Fruit fly (Drosophila melanogaster) whole organism, embryonic: ENCODE results near the gene Gk2.

ENCODE experiments used
- CG10366 ChIP-seq: fragments of 200-800 bp; sonication (Bioruptor generic); IDR thresholded peaks from 2 replicates; pipeline ENCODE4 v1.3.6; 2022; ENCODE audit warnings: missing biosample characterization, missing genetic modification characterization
- CG11398 ChIP-seq: fragments of 200-800 bp; sonication (Bioruptor generic); optimal IDR thresholded peaks from 2 replicates; lab custom pipeline; 2016; ENCODE audit warnings: missing biosample characterization, missing genetic modification characterization
- CG11695 ChIP-seq: fragments of 200-800 bp; sonication (Bioruptor generic); IDR thresholded peaks from 3 replicates; pipeline ENCODE4 v1.3.6; 2022; ENCODE audit warnings: missing biosample characterization, missing genetic modification characterization
- CG11723 ChIP-seq: fragments of 200-800 bp; sonication (Bioruptor generic); optimal IDR thresholded peaks from 2 replicates; lab custom pipeline; 2017; ENCODE audit warnings: missing biosample characterization, mild to moderate bottlenecking, missing genetic modification characterization
- CG12391 ChIP-seq: fragments of 200-800 bp; sonication (Bioruptor generic); optimal IDR thresholded peaks from 3 replicates; lab custom pipeline; 2018; ENCODE audit warnings: missing biosample characterization, mild to moderate bottlenecking, missing genetic modification characterization, moderate library complexity
- CG12659 ChIP-seq: fragments of 200-800 bp; sonication (Bioruptor generic); optimal IDR thresholded peaks from 3 replicates; lab custom pipeline; 2017; ENCODE audit warnings: mild to moderate bottlenecking, missing biosample characterization, missing genetic modification reagents, missing genetic modification characterization
- CG13424 ChIP-seq: fragments of 200-800 bp; sonication (Bioruptor generic); optimal IDR thresholded peaks from 2 replicates; lab custom pipeline; 2019; ENCODE audit warnings: missing biosample characterization, mild to moderate bottlenecking, missing genetic modification characterization, moderate library complexity
- CG1529 ChIP-seq: fragments of 200-800 bp; sonication (Bioruptor generic); optimal IDR thresholded peaks from 3 replicates; lab custom pipeline; 2018; ENCODE audit warnings: missing biosample characterization, missing genetic modification characterization
- CG16863 ChIP-seq: fragments of 200-800 bp; sonication (Bioruptor generic); optimal IDR thresholded peaks from 3 replicates; lab custom pipeline; 2016; ENCODE audit warnings: missing biosample characterization, missing genetic modification characterization
- CG17385 ChIP-seq: fragments of 200-800 bp; sonication (Bioruptor generic); optimal IDR thresholded peaks from 3 replicates; lab custom pipeline; 2018; ENCODE audit warnings: missing biosample characterization, mild to moderate bottlenecking, missing genetic modification characterization
- CG18262 ChIP-seq: fragments of 200-800 bp; optimal IDR thresholded peaks from 3 replicates; lab custom pipeline; 2019; ENCODE audit warnings: missing biosample characterization, mild to moderate bottlenecking, missing genetic modification characterization, moderate library complexity
- CG18476 ChIP-seq: fragments of 200-800 bp; sonication (Bioruptor generic); optimal IDR thresholded peaks from 2 replicates; lab custom pipeline; 2016; ENCODE audit warnings: missing biosample characterization, mild to moderate bottlenecking, missing genetic modification characterization
- CG30431 ChIP-seq: fragments of 200-800 bp; sonication (Bioruptor generic); optimal IDR thresholded peaks from 2 replicates; lab custom pipeline; 2017; ENCODE audit warnings: missing biosample characterization, missing genetic modification characterization
- CG31388 ChIP-seq: fragments of 200-800 bp; sonication (Bioruptor generic); optimal IDR thresholded peaks from 2 replicates; lab custom pipeline; 2016; ENCODE audit warnings: missing biosample characterization, missing genetic modification characterization
- CG31441 ChIP-seq: fragments of 200-800 bp; sonication (Bioruptor generic); IDR thresholded peaks from 2 replicates; pipeline ENCODE4 v1.3.6; 2022; ENCODE audit warnings: missing biosample characterization, missing genetic modification characterization
- CG33213 ChIP-seq: fragments of 200-800 bp; sonication (Bioruptor generic); optimal IDR thresholded peaks from 3 replicates; lab custom pipeline; 2016; ENCODE audit warnings: missing biosample characterization, missing genetic modification characterization
- CG4360 ChIP-seq: fragments of 200-800 bp; sonication (Bioruptor generic); IDR thresholded peaks from 2 replicates; pipeline ENCODE4 v1.3.6; 2022; ENCODE audit warnings: missing biosample characterization, missing genetic modification characterization
- CG43689 ChIP-seq: fragments of 200-800 bp; sonication (Bioruptor generic); IDR thresholded peaks from 2 replicates; pipeline ENCODE4 v1.3.6; 2022; ENCODE audit warnings: missing biosample characterization, missing genetic modification characterization
- CG4730 ChIP-seq: fragments of 200-800 bp; sonication (Bioruptor generic); IDR thresholded peaks from 2 replicates; pipeline ENCODE4 v1.3.6; 2022; ENCODE audit warnings: missing biosample characterization, missing genetic modification characterization
- CG6689 ChIP-seq: fragments of 200-800 bp; sonication (Bioruptor generic); IDR thresholded peaks from 2 replicates; pipeline ENCODE4 v1.3.6; 2022; ENCODE audit warnings: missing biosample characterization, missing genetic modification characterization
- CG7839 ChIP-seq: fragments of 200-800 bp; sonication (Bioruptor generic); optimal IDR thresholded peaks from 3 replicates; lab custom pipeline; 2018; ENCODE audit warnings: missing biosample characterization, mild to moderate bottlenecking, missing genetic modification characterization, moderate library complexity
- CG9609 ChIP-seq: fragments of 200-800 bp; sonication (Bioruptor generic); optimal IDR thresholded peaks from 3 replicates; lab custom pipeline; 2016; ENCODE audit warnings: missing biosample characterization, missing genetic modification characterization
- CG9817 ChIP-seq: fragments of 200-800 bp; sonication (Bioruptor generic); optimal IDR thresholded peaks from 2 replicates; lab custom pipeline; 2018; ENCODE audit warnings: missing biosample characterization, mild to moderate bottlenecking, missing genetic modification characterization, moderate library complexity
- Camta ChIP-seq: fragments of 200-800 bp; sonication (Bioruptor generic); optimal IDR thresholded peaks from 2 replicates; lab custom pipeline; 2016; ENCODE audit warnings: missing biosample characterization, missing genetic modification characterization
- Chrac-16 ChIP-seq: fragments of 200-800 bp; sonication (Bioruptor generic); optimal IDR thresholded peaks from 3 replicates; lab custom pipeline; 2016; ENCODE audit warnings: missing biosample characterization, missing genetic modification characterization
- Ets65A ChIP-seq: fragments of 200-800 bp; sonication (Bioruptor generic); peaks from one replicate; lab custom pipeline; 2016; ENCODE audit warnings: missing biosample characterization, missing genetic modification characterization
- Ets97D ChIP-seq: fragments of 200-800 bp; sonication (Bioruptor generic); optimal IDR thresholded peaks from 3 replicates; lab custom pipeline; 2016; ENCODE audit warnings: missing biosample characterization, missing genetic modification characterization
- HLH3B ChIP-seq: fragments of 200-800 bp; sonication (Bioruptor generic); IDR thresholded peaks from 2 replicates; pipeline ENCODE4 v1.3.6; 2022; ENCODE audit warnings: missing biosample characterization, missing genetic modification characterization
- Optix ChIP-seq: fragments of 200-800 bp; sonication (Bioruptor generic); IDR thresholded peaks from 3 replicates; pipeline ENCODE4 v1.3.6; 2022; ENCODE audit warnings: missing biosample characterization, missing genetic modification characterization
- Ptx1 ChIP-seq: fragments of 200-800 bp; sonication (Bioruptor generic); IDR thresholded peaks from 2 replicates; pipeline ENCODE4 v1.3.6; 2022; ENCODE audit warnings: missing biosample characterization, missing genetic modification characterization
- Side ChIP-seq: fragments of 200-800 bp; sonication (Bioruptor generic); optimal IDR thresholded peaks from 2 replicates; lab custom pipeline; 2016; ENCODE audit warnings: missing biosample characterization, missing genetic modification characterization
- ab ChIP-seq: fragments of 200-800 bp; sonication (Bioruptor generic); optimal IDR thresholded peaks from 2 replicates; lab custom pipeline; 2016; ENCODE audit warnings: missing biosample characterization, missing genetic modification characterization
- cas ChIP-seq: fragments of 200-800 bp; sonication (Bioruptor generic); IDR thresholded peaks from 2 replicates; pipeline ENCODE4 v1.3.6; 2022; ENCODE audit warnings: missing biosample characterization, missing genetic modification characterization
- cg ChIP-seq: fragments of 200-800 bp; sonication (Bioruptor generic); optimal IDR thresholded peaks from 3 replicates; lab custom pipeline; 2019; ENCODE audit warnings: missing biosample characterization, mild to moderate bottlenecking, missing genetic modification characterization, moderate library complexity
- chif ChIP-seq, 2 experiments: fragments of 200-800 bp; sonication (Bioruptor generic); optimal IDR thresholded peaks; 3 replicates each; lab custom pipeline; 2016; ENCODE audit warnings: missing biosample characterization in 2 of 2, missing genetic modification characterization in 2 of 2
- ci ChIP-seq: fragments of 200-800 bp; sonication (Bioruptor generic); IDR thresholded peaks from 3 replicates; pipeline ENCODE4 v1.3.6; 2022; ENCODE audit warnings: missing biosample characterization, missing genetic modification characterization
- da ChIP-seq: fragments of 200-800 bp; sonication (Bioruptor generic); optimal IDR thresholded peaks from 2 replicates; lab custom pipeline; 2016; ENCODE audit warnings: missing biosample characterization, missing genetic modification characterization
- dm ChIP-seq: fragments of 200-800 bp; sonication (Bioruptor generic); optimal IDR thresholded peaks from 3 replicates; lab custom pipeline; 2016; ENCODE audit warnings: missing biosample characterization, missing genetic modification characterization
- dpn ChIP-seq, 2 experiments: fragments of 200-800 bp; sonication (Bioruptor generic); optimal IDR thresholded peaks; 3 replicates each; lab custom pipeline; 2016; ENCODE audit warnings: missing biosample characterization in 2 of 2, missing genetic modification characterization in 2 of 2
- grau ChIP-seq: fragments of 200-800 bp; optimal IDR thresholded peaks from 3 replicates; lab custom pipeline; 2019; ENCODE audit warnings: missing biosample characterization, mild to moderate bottlenecking, missing genetic modification characterization, moderate library complexity
- jigr1 ChIP-seq: fragments of 200-800 bp; sonication (Bioruptor generic); IDR thresholded peaks from 3 replicates; pipeline ENCODE4 v1.3.6; 2022; ENCODE audit warnings: missing biosample characterization, missing genetic modification characterization
- ken ChIP-seq: fragments of 200-800 bp; sonication (Bioruptor generic); IDR thresholded peaks from 3 replicates; pipeline ENCODE4 v1.3.6; 2022; ENCODE audit warnings: missing biosample characterization, missing genetic modification characterization
- pho ChIP-seq: fragments of 200-800 bp; sonication (Bioruptor generic); optimal IDR thresholded peaks from 2 replicates; lab custom pipeline; 2016; ENCODE audit warnings: missing biosample characterization, missing genetic modification characterization
- sens-2 ChIP-seq: fragments of 200-800 bp; sonication (Bioruptor generic); IDR thresholded peaks from 2 replicates; pipeline ENCODE4 v1.3.6; 2022; ENCODE audit warnings: missing biosample characterization, missing genetic modification characterization
- shn ChIP-seq: fragments of 200-800 bp; sonication (Bioruptor generic); optimal IDR thresholded peaks from 3 replicates; lab custom pipeline; 2016; ENCODE audit warnings: missing biosample characterization, missing genetic modification characterization
- sr ChIP-seq: fragments of 200-800 bp; sonication (Bioruptor generic); IDR thresholded peaks from 3 replicates; pipeline ENCODE4 v1.3.6; 2022; ENCODE audit warnings: missing biosample characterization, missing genetic modification characterization
- tap ChIP-seq: fragments of 200-800 bp; optimal IDR thresholded peaks from 3 replicates; lab custom pipeline; 2019; ENCODE audit warnings: missing biosample characterization, mild to moderate bottlenecking, missing genetic modification characterization, moderate library complexity
- tio ChIP-seq: fragments of 200-800 bp; sonication (Bioruptor generic); optimal IDR thresholded peaks from 2 replicates; lab custom pipeline; 2017; ENCODE audit warnings: missing biosample characterization, missing genetic modification characterization, inconsistent platforms
- vfl ChIP-seq: fragments of 200-800 bp; sonication (Bioruptor generic); optimal IDR thresholded peaks from 2 replicates; lab custom pipeline; 2016; ENCODE audit warnings: missing biosample characterization, missing genetic modification characterization
- wdn ChIP-seq: fragments of 200-800 bp; sonication (Bioruptor generic); IDR thresholded peaks from 2 replicates; pipeline ENCODE4 v1.3.6; 2022; ENCODE audit warnings: missing biosample characterization, missing genetic modification characterization

Gene Gk2

dm6 chr3L:1740129-1740975, 2.1 kb downstream of the Gk2 start (continued):
- TF ChIP-seq CG6689 (GFP tag; lab: Robert Waterston, UW): peak; percentile 74
- peak; percentile 50; the same call in 1 of the 2 replicates for TF ChIP-seq HLH3B (GFP tag; lab: Robert Waterston, UW)
- no peak for TF ChIP-seq da (GFP tag; lab: Kevin White, UChicago)
- TF ChIP-seq CG31441 (GFP tag; lab: Robert Waterston, UW): peak; percentile 59
- peak; percentile 72 for TF ChIP-seq grau
- peak; percentile 11 for TF ChIP-seq vfl (GFP tag; lab: Kevin White, UChicago)
- peak; percentile 51 for TF ChIP-seq CG12391
- peak; percentile 40 for TF ChIP-seq pho (GFP tag; lab: Kevin White, UChicago)
- TF ChIP-seq CG11723: peak; percentile 39
- TF ChIP-seq tio (GFP tag; lab: Kevin White, UChicago): no peak
- peak; percentile 66 for TF ChIP-seq wdn (GFP tag; lab: Robert Waterston, UW)
- peak; percentile 23 for TF ChIP-seq dm (GFP tag; lab: Kevin White, UChicago)
- TF ChIP-seq CG9817 (tag; lab: Kevin White, UChicago): peak; percentile 51
- TF ChIP-seq ab (GFP tag; lab: Kevin White, UChicago): peak; percentile 26
- peak; percentile 88 for TF ChIP-seq ci
- TF ChIP-seq Side (GFP tag; lab: Kevin White, UChicago): peak; percentile 23
- TF ChIP-seq jigr1: peak; percentile 47; the same call in 2 of the 3 replicates
- peak; percentile 58 for TF ChIP-seq CG17385 (GFP tag; lab: Kevin White, UChicago)
- no peak for TF ChIP-seq CG33213 (GFP tag; lab: Kevin White, UChicago)
- TF ChIP-seq Optix (GFP tag; lab: Robert Waterston, UW): peak; percentile 70
- TF ChIP-seq Ets65A (GFP tag; lab: Kevin White, UChicago): peak; percentile 94
- TF ChIP-seq cg: no peak
- TF ChIP-seq CG10366: peak; percentile 83
- TF ChIP-seq cas (GFP tag; lab: Robert Waterston, UW): 0 out of 2 replicates have a peak, but pooled peaks have one; percentile 43
- TF ChIP-seq tap: peak; percentile 72
- TF ChIP-seq CG4360 (GFP tag; lab: Robert Waterston, UW): no peak
- TF ChIP-seq shn: peak; percentile 51
- TF ChIP-seq CG13424 (tag; lab: Kevin White, UChicago): peak; percentile 76
- TF ChIP-seq sens-2 (GFP tag; lab: Robert Waterston, UW): 0 out of 2 replicates have a peak, but pooled peaks have one; percentile 35
- peak; percentile 82 for TF ChIP-seq CG43689
- peak; percentile 62 to 79 for TF ChIP-seq dpn (GFP tag; optimal IDR thresholded peaks at IDR 0.05; lab: Kevin White, UChicago)
- TF ChIP-seq CG16863 (GFP tag; lab: Kevin White, UChicago): peak; percentile 56
- TF ChIP-seq sr (GFP tag; lab: Robert Waterston, UW): peak; percentile 92
- TF ChIP-seq CG1529 (GFP tag; lab: Kevin White, UChicago): no peak
- no peak for TF ChIP-seq CG18476 (GFP tag; lab: Kevin White, UChicago)
- peak; percentile 37 for TF ChIP-seq Chrac-16 (GFP tag; lab: Kevin White, UChicago)
- peak; percentile 53 for TF ChIP-seq Camta
- TF ChIP-seq CG30431: peak; percentile 23
- TF ChIP-seq CG9609 (GFP tag; lab: Kevin White, UChicago): peak; percentile 66
- TF ChIP-seq CG7839: peak; percentile 59
- peak; percentile 19 for TF ChIP-seq Ets97D (GFP tag; lab: Kevin White, UChicago)
- peak; percentile 9 for TF ChIP-seq CG11398 (GFP tag; lab: Kevin White, UChicago)
- peak; percentile 75 for TF ChIP-seq CG4730 (GFP tag; lab: Robert Waterston, UW)
- TF ChIP-seq CG11695 (GFP tag; lab: Robert Waterston, UW): peak; percentile 85
- peak; percentile 42 for TF ChIP-seq CG18262 (tag; lab: Kevin White, UChicago)
- TF ChIP-seq ken (GFP tag; lab: Robert Waterston, UW): peak; percentile 53; the same call in 2 of the 3 replicates
- peak; percentile 44 to 61 for TF ChIP-seq chif (GFP tag; optimal IDR thresholded peaks at IDR 0.05; lab: Kevin White, UChicago)
- peak; percentile 89 for TF ChIP-seq Ptx1 (GFP tag; lab: Robert Waterston, UW)
- TF ChIP-seq CG31388: no peak
- TF ChIP-seq CG12659 (GFP tag; lab: Kevin White, UChicago): peak; percentile 69
